Fruit fly (Drosophila melanogaster) whole organism, adult: ENCODE results near the gene Snr1.

ENCODE experiments used
- Clk ChIP-seq: fragments of 200-800 bp; sonication (Bioruptor generic); optimal IDR thresholded peaks from 2 replicates; lab custom pipeline; 2017; ENCODE audit warnings: missing biosample characterization, missing genetic modification characterization
- bab1 ChIP-seq: fragments of 200-800 bp; sonication (Bioruptor generic); optimal IDR thresholded peaks from 3 replicates; lab custom pipeline; 2019; ENCODE audit warnings: missing biosample characterization, mild to moderate bottlenecking, missing genetic modification characterization, moderate library complexity
- cic ChIP-seq: fragments of 200-800 bp; sonication (Bioruptor generic); optimal IDR thresholded peaks from 2 replicates; lab custom pipeline; 2017; ENCODE audit warnings: missing biosample characterization, mild to moderate bottlenecking, missing genetic modification characterization, moderate library complexity
- pad ChIP-seq: fragments of 200-800 bp; sonication (Bioruptor generic); optimal IDR thresholded peaks from 3 replicates; lab custom pipeline; 2017; ENCODE audit warnings: missing biosample characterization, missing genetic modification characterization, mild to moderate bottlenecking, moderate library complexity, missing genetic modification reagents
- tj ChIP-seq: fragments of 200-800 bp; sonication (Bioruptor generic); optimal IDR thresholded peaks from 3 replicates; lab custom pipeline; 2017; ENCODE audit warnings: missing biosample characterization, mild to moderate bottlenecking, missing genetic modification characterization, moderate library complexity

- TF ChIP-seq bab1 (GFP tag; lab: Kevin White, UChicago): no peak
- TF ChIP-seq Clk (GFP tag; lab: Kevin White, UChicago): no peak
- no peak for TF ChIP-seq cic (GFP tag; lab: Kevin White, UChicago)
- no peak for TF ChIP-seq tj (GFP tag; lab: Kevin White, UChicago)
- no peak for TF ChIP-seq pad (GFP tag; lab: Kevin White, UChicago)
Observed at dm6 chr3R:5502646-5503045, 31.9 kb downstream of the Snr1 start, which contains the start of gene NKCC.
